Comparison of ENCODE assay signal across 1 fruit fly cellular context in the genomic region with DNA sequence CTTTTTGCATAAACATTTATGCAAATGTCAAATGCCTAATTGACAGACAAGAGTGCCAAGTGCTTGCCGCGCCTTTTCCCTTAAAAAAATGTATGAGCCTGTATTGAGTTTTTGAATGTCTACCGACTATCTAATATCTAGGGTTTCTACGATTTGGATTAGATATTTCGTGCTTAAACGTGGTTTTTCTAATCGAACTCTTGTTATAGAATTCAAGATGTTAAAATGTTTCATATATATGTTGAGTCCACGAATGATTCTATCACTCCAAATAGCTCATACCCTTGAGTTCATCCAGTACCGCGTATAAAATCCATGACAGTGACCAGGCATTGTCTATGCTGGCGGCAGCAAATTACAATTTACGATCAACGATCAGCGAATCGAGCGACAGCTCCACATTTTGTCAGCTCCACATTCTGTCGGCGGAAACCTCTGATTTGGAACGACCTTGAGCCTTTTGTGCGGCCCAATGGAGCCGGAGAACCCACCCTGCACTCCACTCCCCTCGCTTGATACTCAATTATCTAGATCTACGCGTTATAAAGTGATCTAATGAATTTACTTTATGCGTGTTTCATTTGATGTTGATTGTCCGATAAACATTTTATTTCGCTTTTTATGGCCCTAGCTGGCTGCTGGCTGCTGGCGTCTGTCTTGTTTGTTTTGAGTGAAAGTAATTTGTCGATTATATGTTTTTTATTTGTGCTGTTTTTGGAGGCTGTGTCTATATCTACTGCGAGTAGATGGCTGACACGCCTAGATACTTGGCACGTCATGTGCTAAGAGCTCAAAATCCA.
A peak's percentile ranks its signal among the peaks of the same experiment; 100 is the strongest.
TF ChIP-seq lines count a peak whose summit lies in the region.

No protein-coding gene starts in this region.

TF ChIP-seq in whole organism, embryonic, 481 proteins besides CTCF, POLR2A, EP300 and RAD21 (continued from another document):
- TF ChIP-seq chinmo (GFP tag; IDR thresholded peaks at IDR 0.05; lab: Robert Waterston, UW; ENCODE audit: partially characterized antibody) (peak; percentile 82; the same call in 1 of the 4 replicates), CG2120 (GFP tag; optimal IDR thresholded peaks at IDR 0.05; lab: Kevin White, UChicago) (peak; percentile 57), Blimp-1 (GFP tag; optimal IDR thresholded peaks at IDR 0.05; lab: Kevin White, UChicago) (peak; percentile 61), ftz-f1 (GFP tag; optimal IDR thresholded peaks at IDR 0.05; lab: Kevin White, UChicago) (peak; percentile 54), dysf (GFP tag; IDR thresholded peaks at IDR 0.05; lab: Robert Waterston, UW) (peak; percentile 62), vvl (GFP tag; IDR thresholded peaks at IDR 0.05; lab: Robert Waterston, UW) (peak; percentile 35), CG14860 (GFP tag; IDR thresholded peaks at IDR 0.05; lab: Robert Waterston, UW; ENCODE audit: partially characterized antibody) (0 out of 3 replicates have a peak, but pooled peaks have one; percentile 10), Med (GFP tag; lab: Kevin White, UChicago) (peak; percentile 86), Adf1 (GFP tag; IDR thresholded peaks at IDR 0.05; lab: Robert Waterston, UW) (no peak), Atf6 (GFP tag; IDR thresholded peaks at IDR 0.05; lab: Robert Waterston, UW) (peak; percentile 15; the same call in 1 of the 2 replicates), Aef1 (GFP tag; IDR thresholded peaks at IDR 0.05; lab: Robert Waterston, UW) (peak; percentile 35; the same call in 1 of the 3 replicates), CG3847 (GFP tag; IDR thresholded peaks at IDR 0.05; lab: Robert Waterston, UW) (peak; percentile 20; the same call in 1 of the 2 replicates), CG10959 (GFP tag; IDR thresholded peaks at IDR 0.05; lab: Robert Waterston, UW) (no peak), CG15269 (tag; optimal IDR thresholded peaks at IDR 0.05; lab: Kevin White, UChicago) (peak; percentile 26), CG6791 (GFP tag; IDR thresholded peaks at IDR 0.05; lab: Robert Waterston, UW; ENCODE audit: partially characterized antibody) (peak; percentile 19; the same call in 1 of the 3 replicates), HLH54F (GFP tag; optimal IDR thresholded peaks at IDR 0.05; lab: Kevin White, UChicago) (peak; percentile 11), Poxn (GFP tag; IDR thresholded peaks at IDR 0.05; lab: Robert Waterston, UW) (no peak), fd3F (GFP tag; optimal IDR thresholded peaks at IDR 0.05; lab: Kevin White, UChicago) (no peak), CG14014 (GFP tag; IDR thresholded peaks at IDR 0.05; lab: Robert Waterston, UW) (0 out of 2 replicates have a peak, but pooled peaks have one; percentile 17), sd (tag; optimal IDR thresholded peaks at IDR 0.05; lab: Kevin White, UChicago) (peak; percentile 32), Gsc (GFP tag; IDR thresholded peaks at IDR 0.05; lab: Robert Waterston, UW) (no peak), vnd (GFP tag; IDR thresholded peaks at IDR 0.05; lab: Robert Waterston, UW; ENCODE audit: partially characterized antibody) (no peak), CG14441 (GFP tag; IDR thresholded peaks at IDR 0.05; lab: Robert Waterston, UW) (peak; percentile 9; the same call in 1 of the 2 replicates), CG10543 (GFP tag; optimal IDR thresholded peaks at IDR 0.05; lab: Kevin White, UChicago) (peak; percentile 2), inv (GFP tag; IDR thresholded peaks at IDR 0.05; lab: Robert Waterston, UW; ENCODE audit: partially characterized antibody) (no peak), eyg (GFP tag; optimal IDR thresholded peaks at IDR 0.05; lab: Kevin White, UChicago) (no peak), CG11456 (GFP tag; IDR thresholded peaks at IDR 0.05; lab: Robert Waterston, UW) (0 out of 3 replicates have a peak, but pooled peaks have one; percentile 51), dpn (GFP tag; optimal IDR thresholded peaks at IDR 0.05; lab: Kevin White, UChicago) (peak; percentile 5 to 14), mam (GFP tag; optimal IDR thresholded peaks at IDR 0.05; lab: Kevin White, UChicago) (peak; percentile 0), Nf-YA (GFP tag; IDR thresholded peaks at IDR 0.05; lab: Robert Waterston, UW) (no peak), al (GFP tag; IDR thresholded peaks at IDR 0.05; lab: Robert Waterston, UW) (peak; percentile 40; the same call in 1 of the 2 replicates), sob (GFP tag; IDR thresholded peaks at IDR 0.05; lab: Robert Waterston, UW) (0 out of 2 replicates have a peak, but pooled peaks have one; percentile 34), CG6689 (GFP tag; IDR thresholded peaks at IDR 0.05; lab: Robert Waterston, UW) (0 out of 2 replicates have a peak, but pooled peaks have one; percentile 13), prd (optimal IDR thresholded peaks at IDR 0.05; lab: Kevin White, UChicago) (no peak), prd (GFP tag; IDR thresholded peaks at IDR 0.05; lab: Robert Waterston, UW) (peak; percentile 29; the same call in 1 of the 3 replicates), Dbx (GFP tag; IDR thresholded peaks at IDR 0.05; lab: Robert Waterston, UW) (peak; percentile 51; the same call in 1 of the 3 replicates), Sox102F (GFP tag; optimal IDR thresholded peaks at IDR 0.05; lab: Kevin White, UChicago) (peak; percentile 7), lilli (GFP tag; optimal IDR thresholded peaks at IDR 0.05; lab: Kevin White, UChicago) (peak; percentile 35), CG7839 (tag; optimal IDR thresholded peaks at IDR 0.05; lab: Kevin White, UChicago) (peak; percentile 15), row (GFP tag; IDR thresholded peaks at IDR 0.05; lab: Robert Waterston, UW) (peak; percentile 58), Ets65A (GFP tag; lab: Kevin White, UChicago) (peak; percentile 45), E2f1 (GFP tag; IDR thresholded peaks at IDR 0.05; lab: Robert Waterston, UW) (peak; percentile 10; the same call in 1 of the 2 replicates), slbo (GFP tag; IDR thresholded peaks at IDR 0.05; lab: Robert Waterston, UW) (peak; percentile 61), CG16815 (GFP tag; optimal IDR thresholded peaks at IDR 0.05; lab: Kevin White, UChicago) (no peak), CG30403 (GFP tag; optimal IDR thresholded peaks at IDR 0.05; lab: Kevin White, UChicago) (peak; percentile 22), lmd (GFP tag; IDR thresholded peaks at IDR 0.05; lab: Robert Waterston, UW) (peak; percentile 34; the same call in 1 of the 2 replicates), p53 (GFP tag; optimal IDR thresholded peaks at IDR 0.05; lab: Kevin White, UChicago) (no peak), HLH3B (GFP tag; IDR thresholded peaks at IDR 0.05; lab: Robert Waterston, UW) (no peak), D19B (GFP tag; optimal IDR thresholded peaks at IDR 0.05; lab: Kevin White, UChicago) (peak; percentile 74)
